Worm (Caenorhabditis elegans) whole organism, young adult: ENCODE data around the gene vhl-1.
A peak's percentile ranks its signal among the peaks of the same experiment; 100 is the strongest.

ENCODE experiments used
- B0035.1 ChIP-seq: sonication (generic microtip); optimal IDR thresholded peaks from 2 replicates; lab custom pipeline; 2016; ENCODE audit warnings: missing genetic modification characterization, mild to moderate bottlenecking, missing compliant biosample characterization, missing genotype, missing genetic modification reagents
- B0261.1 ChIP-seq: sonication (generic microtip); optimal IDR thresholded peaks from 2 replicates; lab custom pipeline; 2016; ENCODE audit warnings: mild to moderate bottlenecking, missing genetic modification characterization, moderate library complexity, missing compliant biosample characterization
- B0336.3 ChIP-seq: fragments of 200-800 bp; sonication (Bioruptor generic); IDR thresholded peaks from 2 replicates; pipeline ENCODE4 v1.3.6; 2022; ENCODE audit warnings: missing genetic modification characterization, missing compliant biosample characterization
- C17E4.6 ChIP-seq: fragments of 200-800 bp; sonication (Bioruptor generic); IDR thresholded peaks from 2 replicates; pipeline ENCODE4 v1.3.6; 2022; ENCODE audit warnings: missing genetic modification reagents, missing genetic modification characterization, missing compliant biosample characterization
- F37B4.10 ChIP-seq: fragments of 200-800 bp; sonication (Bioruptor generic); IDR thresholded peaks from 2 replicates; pipeline ENCODE4 v1.3.6; 2022; ENCODE audit warnings: missing genetic modification characterization, missing compliant biosample characterization
- F39B2.1 ChIP-seq: fragments of 200-800 bp; sonication (Bioruptor generic); IDR thresholded peaks from 2 replicates; pipeline ENCODE4 v1.3.6; 2022; ENCODE audit warnings: missing genetic modification reagents, missing genetic modification characterization, missing compliant biosample characterization
- F52B5.7 ChIP-seq: sonication (generic microtip); optimal IDR thresholded peaks from 2 replicates; lab custom pipeline; 2016; ENCODE audit warnings: mild to moderate bottlenecking, missing genetic modification characterization, missing compliant biosample characterization
- F57A8.1 ChIP-seq: fragments of 200-800 bp; sonication (Bioruptor generic); optimal IDR thresholded peaks from 2 replicates; lab custom pipeline; 2018; ENCODE audit warnings: mild to moderate bottlenecking, missing genetic modification characterization, moderate library complexity, missing compliant biosample characterization
- F57C9.4 ChIP-seq: sonication (generic microtip); optimal IDR thresholded peaks from 2 replicates; lab custom pipeline; 2017; ENCODE audit warnings: mild to moderate bottlenecking, missing genetic modification characterization, missing compliant biosample characterization
- T07F8.4 ChIP-seq: sonication (generic microtip); optimal IDR thresholded peaks from 2 replicates; lab custom pipeline; 2016; ENCODE audit warnings: mild to moderate bottlenecking, missing genetic modification characterization, moderate library complexity, missing compliant biosample characterization
- Y56A3A.18 ChIP-seq: fragments of 200-800 bp; sonication (Bioruptor generic); IDR thresholded peaks from 2 replicates; pipeline ENCODE4 v1.3.6; 2022; ENCODE audit warnings: missing genetic modification reagents, missing genetic modification characterization, missing compliant biosample characterization
- Y67H2A.10 ChIP-seq: fragments of 200-800 bp; sonication (Bioruptor generic); conservative IDR thresholded peaks from 2 replicates; pipeline ENCODE4 v1.3.6; 2022; ENCODE audit warnings: missing genetic modification reagents, missing genetic modification characterization, missing compliant biosample characterization
- Y95B8A.8 ChIP-seq: fragments of 200-800 bp; sonication (Bioruptor generic); IDR thresholded peaks from 2 replicates; pipeline ENCODE4 v1.3.6; 2022; ENCODE audit warnings: missing genetic modification reagents, missing genetic modification characterization, missing compliant biosample characterization
- ceh-100 ChIP-seq: fragments of 200-800 bp; sonication (Bioruptor generic); IDR thresholded peaks from 2 replicates; pipeline ENCODE4 v1.3.6; 2022; ENCODE audit warnings: missing genetic modification reagents, missing genetic modification characterization, missing compliant biosample characterization
- ceh-27 ChIP-seq: fragments of 200-800 bp; sonication (Bioruptor generic); optimal IDR thresholded peaks from 2 replicates; lab custom pipeline; 2018; ENCODE audit warnings: mild to moderate bottlenecking, missing genetic modification characterization, moderate library complexity, missing compliant biosample characterization
- dox-1 ChIP-seq: fragments of 200-800 bp; sonication (Bioruptor generic); IDR thresholded peaks from 2 replicates; pipeline ENCODE4 v1.3.6; 2022; ENCODE audit warnings: missing genetic modification reagents, missing genetic modification characterization, missing compliant biosample characterization
- efl-1 ChIP-seq: fragments of 150-350 bp; optimal IDR thresholded peaks from 2 replicates; lab custom pipeline; 2014; ENCODE audit warnings: missing biosample characterization, missing genetic modification reagents, missing genetic modification characterization
- egl-44 ChIP-seq: fragments of 200-800 bp; sonication (Bioruptor generic); IDR thresholded peaks from 2 replicates; pipeline ENCODE4 v1.3.6; 2022; ENCODE audit warnings: missing genetic modification reagents, missing genetic modification characterization, missing compliant biosample characterization
- gei-17 ChIP-seq: fragments of 200-800 bp; sonication (Bioruptor generic); optimal IDR thresholded peaks from 2 replicates; lab custom pipeline; 2018; ENCODE audit warnings: mild to moderate bottlenecking, missing genetic modification characterization, missing compliant biosample characterization
- hmg-20 ChIP-seq: fragments of 200-800 bp; sonication (Bioruptor generic); IDR thresholded peaks from 2 replicates; pipeline ENCODE4 v1.3.6; 2022; ENCODE audit warnings: missing genetic modification reagents, missing genetic modification characterization, missing compliant biosample characterization
- lag-1 ChIP-seq: fragments of 200-800 bp; sonication (Bioruptor generic); IDR thresholded peaks from 2 replicates; pipeline ENCODE4 v1.3.6; 2022; ENCODE audit warnings: missing genetic modification reagents, missing genetic modification characterization, missing compliant biosample characterization
- let-526 ChIP-seq: fragments of 200-800 bp; sonication (Bioruptor generic); IDR thresholded peaks from 2 replicates; pipeline ENCODE4 v1.3.6; 2022; ENCODE audit warnings: missing genetic modification reagents, missing genetic modification characterization, missing compliant biosample characterization
- lin-26 ChIP-seq: fragments of 200-800 bp; sonication (Bioruptor generic); IDR thresholded peaks from 2 replicates; pipeline ENCODE4 v1.3.6; 2022; ENCODE audit warnings: missing genetic modification reagents, missing genetic modification characterization, missing compliant biosample characterization
- lin-54 ChIP-seq: fragments of 200-800 bp; sonication (Bioruptor generic); optimal IDR thresholded peaks from 2 replicates; lab custom pipeline; 2018; ENCODE audit warnings: mild to moderate bottlenecking, missing genetic modification characterization, missing compliant biosample characterization
- lsl-1 ChIP-seq: fragments of 200-800 bp; sonication (Bioruptor generic); optimal IDR thresholded peaks from 2 replicates; lab custom pipeline; 2018; ENCODE audit warnings: mild to moderate bottlenecking, missing genetic modification characterization, moderate library complexity, missing compliant biosample characterization
- madf-8 ChIP-seq: fragments of 200-800 bp; sonication (Bioruptor generic); conservative IDR thresholded peaks from 2 replicates; pipeline ENCODE4 v1.3.6; 2022; ENCODE audit warnings: missing genetic modification reagents, missing genetic modification characterization, missing compliant biosample characterization
- nfyb-1 ChIP-seq: fragments of 200-800 bp; sonication (Bioruptor generic); IDR thresholded peaks from 2 replicates; pipeline ENCODE4 v1.3.6; 2022; ENCODE audit warnings: missing genetic modification reagents, missing genetic modification characterization, missing compliant biosample characterization
- nhr-80 ChIP-seq: sonication (generic microtip); optimal IDR thresholded peaks from 2 replicates; lab custom pipeline; 2016; ENCODE audit warnings: missing genetic modification characterization, missing compliant biosample characterization
- rpc-1 ChIP-seq, 2 experiments: fragments of 150-350 bp in 1 of 2; sonication (generic microtip) in 1 of 2; optimal IDR thresholded peaks; 2 replicates each; lab custom pipeline; 2014 to 2018; ENCODE audit warnings: missing biosample characterization in 1 of 2, missing genetic modification characterization in 1 of 2, missing genetic modification reagents in 1 of 2, missing genotype in 1 of 2
- sdz-38 ChIP-seq: sonication (generic microtip); optimal IDR thresholded peaks from 2 replicates; lab custom pipeline; 2016; ENCODE audit warnings: missing genotype, missing genetic modification characterization, missing compliant biosample characterization
- sea-2 ChIP-seq: fragments of 200-800 bp; sonication (Bioruptor generic); IDR thresholded peaks from 2 replicates; pipeline ENCODE4 v1.3.6; 2022; ENCODE audit warnings: missing genetic modification characterization, missing compliant biosample characterization
- somi-1 ChIP-seq: fragments of 200-800 bp; sonication (Bioruptor generic); optimal IDR thresholded peaks from 2 replicates; lab custom pipeline; 2018; ENCODE audit warnings: mild to moderate bottlenecking, missing genetic modification characterization, missing compliant biosample characterization
- sptf-2 ChIP-seq: fragments of 200-800 bp; sonication (Bioruptor generic); optimal IDR thresholded peaks from 2 replicates; lab custom pipeline; 2018; ENCODE audit warnings: mild to moderate bottlenecking, missing genetic modification characterization, missing compliant biosample characterization
- tbp1 ChIP-seq: fragments of 200-800 bp; sonication (Bioruptor generic); optimal IDR thresholded peaks from 2 replicates; lab custom pipeline; 2018; ENCODE audit warnings: mild to moderate bottlenecking, missing genetic modification characterization, missing compliant biosample characterization
- tbx-9 ChIP-seq: sonication (generic microtip); optimal IDR thresholded peaks from 2 replicates; lab custom pipeline; 2016; ENCODE audit warnings: borderline replicate concordance, missing genetic modification characterization, inconsistent platforms, missing compliant biosample characterization
- unc-130 ChIP-seq: sonication (generic microtip); optimal IDR thresholded peaks from 2 replicates; lab custom pipeline; 2016; ENCODE audit warnings: missing genetic modification reagents, missing genetic modification characterization, missing compliant biosample characterization
- xnd-1 ChIP-seq: sonication (generic microtip); optimal IDR thresholded peaks from 2 replicates; lab custom pipeline; 2016; ENCODE audit warnings: missing genotype, missing genetic modification reagents, missing genetic modification characterization, missing compliant biosample characterization
- zfh-2 ChIP-seq: fragments of 200-800 bp; sonication (Bioruptor generic); conservative IDR thresholded peaks from 2 replicates; pipeline ENCODE4 v1.3.6; 2022; ENCODE audit warnings: missing genetic modification reagents, missing genetic modification characterization, missing compliant biosample characterization
- zim-3 ChIP-seq: sonication (generic microtip); optimal IDR thresholded peaks from 2 replicates; lab custom pipeline; 2017; ENCODE audit warnings: mild to moderate bottlenecking, missing genetic modification characterization, moderate library complexity, missing compliant biosample characterization
- ztf-18 ChIP-seq: sonication (generic microtip); optimal IDR thresholded peaks from 2 replicates; lab custom pipeline; 2016; ENCODE audit warnings: missing genotype, mild to moderate bottlenecking, missing genetic modification characterization, missing compliant biosample characterization
- ztf-22 ChIP-seq: fragments of 200-800 bp; sonication (Bioruptor generic); optimal IDR thresholded peaks from 2 replicates; lab custom pipeline; 2018; ENCODE audit warnings: mild to moderate bottlenecking, missing genetic modification characterization, moderate library complexity, missing compliant biosample characterization
- ztf-25 ChIP-seq: fragments of 200-800 bp; sonication (Bioruptor generic); IDR thresholded peaks from 2 replicates; pipeline ENCODE4 v1.3.6; 2022; ENCODE audit warnings: missing genetic modification reagents, missing genetic modification characterization, missing compliant biosample characterization

The vhl-1 gene

DNA sequence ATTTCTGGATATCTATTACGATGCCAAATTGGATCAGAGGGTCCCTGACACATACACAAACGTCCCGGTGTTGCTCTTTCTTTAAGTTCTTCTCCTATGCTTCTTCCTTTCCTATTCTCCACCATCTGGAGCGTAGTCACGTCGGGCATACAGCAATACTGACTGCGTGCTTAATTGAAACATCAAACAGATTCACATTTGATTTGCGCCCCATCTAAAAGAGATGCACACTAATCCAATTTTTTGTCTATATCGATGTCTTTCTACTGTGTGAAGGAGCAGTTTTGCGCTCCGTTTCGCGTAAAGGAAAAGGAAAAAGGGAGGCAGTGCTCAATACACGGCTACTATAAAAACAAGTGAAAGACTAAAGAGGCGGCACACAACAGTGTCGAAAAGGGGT lies 21.6 kb downstream of the vhl-1 start:
- no peak for TF ChIP-seq T07F8.4
- no peak for TF ChIP-seq lin-54
- TF ChIP-seq tbp1 (GFP tag; lab: Kevin White, UChicago): no peak
- no peak for TF ChIP-seq lag-1
- TF ChIP-seq zfh-2 (GFP tag; lab: Robert Waterston, UW): no peak
- no peak for TF ChIP-seq xnd-1 (tag; lab: Kevin White, UChicago)
- no peak for TF ChIP-seq F57C9.4 (tag; lab: Kevin White, UChicago)
- TF ChIP-seq, all 124 proteins: peak for 0

DNA sequence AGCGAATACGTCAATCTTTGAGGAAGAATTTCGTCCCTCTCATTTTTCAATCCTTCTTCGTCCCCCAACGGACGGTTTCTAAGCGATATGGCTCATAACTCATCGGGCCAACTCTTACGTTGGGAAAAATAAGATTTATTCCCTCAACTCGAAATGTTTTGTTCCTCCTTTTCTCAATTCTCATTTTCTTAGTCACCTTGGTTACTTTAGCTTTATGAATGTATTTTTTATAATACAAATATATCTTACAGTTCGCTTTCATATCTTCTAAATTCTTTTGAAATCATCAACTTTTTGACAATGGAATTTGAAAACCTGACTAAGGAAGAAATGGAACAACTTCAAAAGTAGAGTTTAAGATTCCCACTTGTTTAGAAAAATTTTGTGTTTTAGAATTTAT lies 22.3 kb downstream of the vhl-1 start, which contains the start of gene npr-9:
Gene npr-9, plus strand, starts transcription at position 301 of the 400 bp plus-strand sequence.
- no peak for TF ChIP-seq Y56A3A.18 (GFP tag; lab: Robert Waterston, UW)
- TF ChIP-seq F37B4.10 (GFP tag; lab: Robert Waterston, UW): no peak

DNA sequence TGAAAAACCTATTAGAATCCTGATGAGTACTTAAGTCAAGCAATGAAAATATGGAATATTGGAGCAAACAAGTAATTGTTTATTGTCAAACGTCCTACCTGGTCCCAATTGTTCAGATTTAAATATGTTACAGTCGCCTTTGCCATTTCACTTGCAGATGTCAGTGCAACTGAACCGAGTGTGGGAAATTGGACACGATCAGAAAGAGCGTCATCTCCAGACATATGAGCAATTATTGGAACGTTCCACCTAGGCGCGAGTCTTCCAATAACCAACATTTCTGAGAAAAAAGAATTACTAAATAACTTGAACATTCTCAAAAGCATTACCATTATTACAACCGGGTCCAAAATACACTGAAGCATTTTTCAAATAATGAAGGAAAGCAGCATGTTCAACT lies 29.9 kb downstream of the vhl-1 start:
- TF ChIP-seq somi-1 (GFP tag; lab: Kevin White, UChicago): no peak
- no peak for TF ChIP-seq F39B2.1 (GFP tag; lab: Robert Waterston, UW)
- TF ChIP-seq F52B5.7: no peak

DNA sequence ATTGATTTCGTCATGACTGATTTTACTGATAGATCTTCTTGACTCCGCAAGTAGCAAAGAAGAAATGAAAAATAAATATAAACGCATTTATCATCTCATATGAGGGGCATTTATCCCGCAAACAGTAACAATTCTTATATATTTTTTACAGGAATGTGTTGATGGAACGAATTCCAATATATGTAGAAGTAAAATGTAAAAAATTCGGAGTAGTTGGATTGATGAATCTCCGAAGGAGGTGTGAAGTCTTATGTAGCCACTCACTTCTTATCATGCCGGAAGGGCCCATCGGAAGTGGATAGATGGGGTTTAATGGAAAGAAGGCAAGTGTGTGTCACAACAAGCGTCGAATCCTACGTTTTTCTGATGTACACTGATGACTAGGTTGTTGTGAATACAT lies 30.6 kb downstream of the vhl-1 start, which contains the start of gene gcy-9:
Gene gcy-9, minus strand, starts transcription at position 101 of the 400 bp plus-strand sequence.
- TF ChIP-seq ceh-27 (GFP tag; lab: Kevin White, UChicago): no peak
- TF ChIP-seq Y67H2A.10 (GFP tag; lab: Robert Waterston, UW): no peak
- TF ChIP-seq let-526 (GFP tag; lab: Robert Waterston, UW): no peak
- no peak for TF ChIP-seq Y56A3A.18 (GFP tag; lab: Robert Waterston, UW)
- no peak for TF ChIP-seq unc-130 (GFP tag; lab: Kevin White, UChicago)
- TF ChIP-seq zim-3 (tag; lab: Kevin White, UChicago): no peak
- no peak for TF ChIP-seq madf-8 (GFP tag; lab: Robert Waterston, UW)
- TF ChIP-seq ztf-25: no peak
- TF ChIP-seq B0261.1 (tag; lab: Kevin White, UChicago): no peak
- TF ChIP-seq ceh-100: no peak
- no peak for TF ChIP-seq lin-26 (GFP tag; lab: Robert Waterston, UW)
- no peak for TF ChIP-seq C17E4.6 (GFP tag; lab: Robert Waterston, UW)
- TF ChIP-seq lsl-1 (GFP tag; lab: Kevin White, UChicago): no peak
- TF ChIP-seq sea-2 (GFP tag; lab: Robert Waterston, UW): no peak

- no peak for TF ChIP-seq lin-54
- no peak for TF ChIP-seq B0336.3 (GFP tag; lab: Robert Waterston, UW)
- no peak for TF ChIP-seq Y56A3A.18 (GFP tag; lab: Robert Waterston, UW)
- no peak for TF ChIP-seq tbx-9 (tag; lab: Kevin White, UChicago)
- no peak for TF ChIP-seq ztf-22 (GFP tag; lab: Kevin White, UChicago)
- TF ChIP-seq lsl-1 (GFP tag; lab: Kevin White, UChicago): no peak
- TF ChIP-seq lag-1: no peak
- no peak for TF ChIP-seq B0035.1 (tag; lab: Kevin White, UChicago)
- TF ChIP-seq hmg-20 (GFP tag; lab: Robert Waterston, UW): no peak
- TF ChIP-seq somi-1 (GFP tag; lab: Kevin White, UChicago): no peak
- no peak for TF ChIP-seq Y95B8A.8 (GFP tag; lab: Robert Waterston, UW)
- TF ChIP-seq nhr-80: peak; percentile 72
- TF ChIP-seq F57A8.1 (GFP tag; lab: Kevin White, UChicago): no peak
- no peak for TF ChIP-seq sptf-2 (GFP tag; lab: Kevin White, UChicago)
- no peak for TF ChIP-seq rpc-1 (optimal IDR thresholded peaks at IDR 0.05; lab: Kevin White, UChicago)
- TF ChIP-seq rpc-1 (tag; optimal IDR thresholded peaks at IDR 0.05; lab: Kevin White, UChicago): no peak
- TF ChIP-seq gei-17: peak; percentile 25
- TF ChIP-seq egl-44 (GFP tag; lab: Robert Waterston, UW): no peak
- TF ChIP-seq dox-1 (GFP tag; lab: Robert Waterston, UW): 0 out of 2 replicates have a peak, but pooled peaks have one; percentile 35
- TF ChIP-seq sdz-38 (tag; lab: Kevin White, UChicago): no peak
- TF ChIP-seq ztf-18: no peak
- TF ChIP-seq efl-1 (GFP tag; lab: Kevin White, UChicago): no peak
- 0 out of 2 replicates have a peak, but pooled peaks have one; percentile 41 for TF ChIP-seq nfyb-1 (GFP tag; lab: Robert Waterston, UW)
These were observed 32.3 kb downstream of the vhl-1 start, which contains the start of gene aco-1 for ce11 chrX:11339375-11339924. Gene aco-1 (plus strand): TSS chrX:11339874.
